Worm (Caenorhabditis elegans) whole organism, young adult: ENCODE measurements around the gene oac-20.

ENCODE experiments used
- nhr-27 ChIP-seq: fragments of 200-800 bp; sonication (Bioruptor generic); optimal IDR thresholded peaks from 2 replicates; lab custom pipeline; 2018; ENCODE audit warnings: mild to moderate bottlenecking, missing genetic modification characterization, moderate library complexity, missing compliant biosample characterization
- snpc-4 ChIP-seq, 5 experiments: fragments of 150-350 bp in 1 of 5; sonication (generic microtip) in 4 of 5; optimal IDR thresholded peaks; 2 replicates each; lab custom pipeline; 2014 to 2018; ENCODE audit warnings: missing genetic modification characterization in 5 of 5, missing biosample characterization in 3 of 5, antibody characterized with exemption in 2 of 5, mild to moderate bottlenecking in 2 of 5, missing compliant biosample characterization in 2 of 5, missing genotype in 2 of 5, moderate library complexity in 2 of 5, missing genetic modification reagents in 1 of 5
- unc-62 ChIP-seq: fragments of 150-350 bp; optimal IDR thresholded peaks from 2 replicates; lab custom pipeline; 2014; ENCODE audit warnings: missing biosample characterization, missing genetic modification reagents, missing genetic modification characterization

ce11 chrV:15969653-15970052 lies 8.9 kb upstream of the oac-20 start, which contains the start of gene F36G9.7:
- TF ChIP-seq nhr-27 (no peak), unc-62 (GFP tag; lab: Kevin White, UChicago) (no peak), snpc-4 (GFP tag; optimal IDR thresholded peaks at IDR 0.05; lab: Kevin White, UChicago) (no peak), snpc-4 (tag; optimal IDR thresholded peaks at IDR 0.05; lab: Kevin White, UChicago) (no peak)
